Fruit fly (Drosophila melanogaster) whole organism, wandering third instar larva: ENCODE measurements around the gene CG42540.
A peak's percentile ranks its signal among the peaks of the same experiment; 100 is the strongest.

Experiments
- Abd-B ChIP-seq: fragments of >200 bp; optimal IDR thresholded peaks from 2 replicates; lab custom pipeline; 2017; ENCODE audit warnings: missing biosample characterization, missing genetic modification characterization
- CG32264 ChIP-seq: fragments of 200-800 bp; sonication (Bioruptor generic); optimal IDR thresholded peaks from 2 replicates; lab custom pipeline; 2016; ENCODE audit warnings: missing biosample characterization, missing genetic modification characterization
- CG9705 ChIP-seq: fragments of 200-800 bp; sonication (Bioruptor generic); optimal IDR thresholded peaks from 2 replicates; lab custom pipeline; 2018; ENCODE audit warnings: missing biosample characterization, mild to moderate bottlenecking, missing genetic modification characterization
- CrebA ChIP-seq: fragments of 200-800 bp; sonication (Bioruptor generic); optimal IDR thresholded peaks from 2 replicates; lab custom pipeline; 2016; ENCODE audit warnings: missing biosample characterization, mild to moderate bottlenecking, missing genetic modification characterization, borderline replicate concordance
- Dfd ChIP-seq: fragments of >200 bp; optimal IDR thresholded peaks from 2 replicates; lab custom pipeline; 2017; ENCODE audit warnings: missing biosample characterization, missing genetic modification characterization
- Dif ChIP-seq: fragments of 200-275, 200-300 bp; sonication (Bioruptor generic); optimal IDR thresholded peaks from 2 replicates; lab custom pipeline; 2018; ENCODE audit warnings: missing biosample characterization, missing genetic modification characterization; ENCODE audit not compliant: partially characterized antibody
- GATAd ChIP-seq: sonication (Bioruptor generic); optimal IDR thresholded peaks from 2 replicates; lab custom pipeline; 2016; ENCODE audit warnings: missing biosample characterization, missing genetic modification characterization
- HLH106 ChIP-seq: fragments of 200-800 bp; optimal IDR thresholded peaks from 3 replicates; lab custom pipeline; 2019; ENCODE audit warnings: missing biosample characterization, mild to moderate bottlenecking, missing genetic modification characterization, moderate library complexity
- Hnf4 ChIP-seq: fragments of 200-800 bp; sonication (Bioruptor generic); optimal IDR thresholded peaks from 2 replicates; lab custom pipeline; 2016; ENCODE audit warnings: missing biosample characterization, mild to moderate bottlenecking, missing genetic modification characterization
- Hr78 ChIP-seq: fragments of >200 bp; optimal IDR thresholded peaks from 2 replicates; lab custom pipeline; 2017; ENCODE audit warnings: missing biosample characterization, missing genetic modification characterization
- Hr83 ChIP-seq: fragments of 200-300 bp; sonication (Bioruptor generic); optimal IDR thresholded peaks from 2 replicates; lab custom pipeline; 2016; ENCODE audit warnings: missing biosample characterization, mild to moderate bottlenecking, missing genetic modification characterization, moderate library complexity; ENCODE audit not compliant: poor library complexity, severe bottlenecking
- Jra ChIP-seq: sonication (Bioruptor generic); optimal IDR thresholded peaks from 2 replicates; lab custom pipeline; 2016; ENCODE audit warnings: missing biosample characterization, missing genetic modification characterization
- Mio ChIP-seq: sonication (Bioruptor generic); optimal IDR thresholded peaks from 2 replicates; lab custom pipeline; 2016; ENCODE audit warnings: missing biosample characterization, missing genetic modification characterization
- Myc ChIP-seq: fragments of >200 bp; optimal IDR thresholded peaks from 2 replicates; lab custom pipeline; 2017
- N ChIP-seq: fragments of >200 bp; optimal IDR thresholded peaks from 2 replicates; lab custom pipeline; 2018; ENCODE audit warnings: missing biosample characterization, missing external identifiers, missing genetic modification characterization
- Rel ChIP-seq, 2 experiments: fragments of 200-800 bp; sonication (Bioruptor generic) in 1 of 2; optimal IDR thresholded peaks; 2 replicates in 1 of 2; 3 replicates in 1 of 2; lab custom pipeline; 2016 to 2019; ENCODE audit warnings: mild to moderate bottlenecking in 2 of 2, missing biosample characterization in 2 of 2, missing genetic modification characterization in 2 of 2, moderate library complexity in 1 of 2
- Sp1 ChIP-seq: fragments of 200-800 bp; sonication (Bioruptor generic); optimal IDR thresholded peaks from 3 replicates; lab custom pipeline; 2019; ENCODE audit warnings: missing biosample characterization, mild to moderate bottlenecking, missing genetic modification characterization, moderate library complexity
- Vsx2 ChIP-seq: fragments of 200-300, 225-300 bp; sonication (Bioruptor generic); optimal IDR thresholded peaks from 2 replicates; lab custom pipeline; 2018; ENCODE audit warnings: missing biosample characterization, missing genetic modification characterization; ENCODE audit not compliant: partially characterized antibody
- br ChIP-seq: fragments of 200-800 bp; sonication (Bioruptor generic); optimal IDR thresholded peaks from 2 replicates; lab custom pipeline; 2016; ENCODE audit warnings: missing biosample characterization, missing genetic modification characterization
- brk ChIP-seq: fragments of 200-800 bp; sonication (Bioruptor generic); optimal IDR thresholded peaks from 2 replicates; lab custom pipeline; 2016; ENCODE audit warnings: missing biosample characterization, mild to moderate bottlenecking, missing genetic modification characterization
- dmrt93B ChIP-seq: fragments of 200-800 bp; sonication (Bioruptor generic); optimal IDR thresholded peaks from 2 replicates; lab custom pipeline; 2018; ENCODE audit warnings: missing biosample characterization, mild to moderate bottlenecking, missing genetic modification characterization
- ey ChIP-seq: fragments of 200-800 bp; sonication (Bioruptor generic); optimal IDR thresholded peaks from 2 replicates; lab custom pipeline; 2016; ENCODE audit warnings: missing biosample characterization, missing genetic modification characterization
- foxo ChIP-seq, 2 experiments: fragments of 200-800 bp; sonication (Bioruptor generic); optimal IDR thresholded peaks; 2 replicates in 1 of 2; 3 replicates in 1 of 2; lab custom pipeline; 2016 to 2017; ENCODE audit warnings: missing biosample characterization in 2 of 2, missing genetic modification characterization in 2 of 2
- fru ChIP-seq: fragments of 200-800 bp; sonication (Bioruptor generic); optimal IDR thresholded peaks from 3 replicates; lab custom pipeline; 2016; ENCODE audit warnings: missing biosample characterization, mild to moderate bottlenecking, missing genetic modification characterization
- h ChIP-seq: fragments of 200-800 bp; sonication (Bioruptor generic); optimal IDR thresholded peaks from 3 replicates; lab custom pipeline; 2016; ENCODE audit warnings: missing biosample characterization, mild to moderate bottlenecking, missing genetic modification characterization
- jim ChIP-seq: fragments of 175-275, 200-325 bp; sonication (Bioruptor generic); optimal IDR thresholded peaks from 2 replicates; lab custom pipeline; 2016; ENCODE audit warnings: missing biosample characterization, mild to moderate bottlenecking, missing genetic modification characterization
- lola ChIP-seq: fragments of >200 bp; optimal IDR thresholded peaks from 2 replicates; lab custom pipeline; 2017; ENCODE audit warnings: missing biosample characterization, missing genetic modification characterization
- pan ChIP-seq: fragments of >200 bp; optimal IDR thresholded peaks from 2 replicates; lab custom pipeline; 2017
- psq ChIP-seq: fragments of 200-800 bp; sonication (Bioruptor generic); optimal IDR thresholded peaks from 3 replicates; lab custom pipeline; 2017; ENCODE audit warnings: missing biosample characterization, mild to moderate bottlenecking, missing genetic modification characterization, moderate library complexity
- rgr ChIP-seq: fragments of 200-800 bp; sonication (Bioruptor generic); optimal IDR thresholded peaks from 3 replicates; lab custom pipeline; 2016; ENCODE audit warnings: missing biosample characterization, mild to moderate bottlenecking, missing genetic modification characterization
- sage ChIP-seq: fragments of 200-800 bp; sonication (Bioruptor generic); optimal IDR thresholded peaks from 2 replicates; lab custom pipeline; 2016; ENCODE audit warnings: missing biosample characterization, mild to moderate bottlenecking, missing genetic modification characterization
- sv ChIP-seq: fragments of 200-800 bp; sonication (Bioruptor generic); optimal IDR thresholded peaks from 3 replicates; lab custom pipeline; 2016; ENCODE audit warnings: missing biosample characterization, missing genetic modification characterization
- tai ChIP-seq: sonication (Bioruptor generic); optimal IDR thresholded peaks from 2 replicates; lab custom pipeline; 2016; ENCODE audit warnings: missing biosample characterization, missing genetic modification characterization
- usp ChIP-seq: fragments of >200 bp; optimal IDR thresholded peaks from 2 replicates; lab custom pipeline; 2017; ENCODE audit warnings: missing biosample characterization, missing genetic modification characterization
- woc ChIP-seq: sonication (Bioruptor generic); optimal IDR thresholded peaks from 2 replicates; lab custom pipeline; 2016; ENCODE audit warnings: missing biosample characterization, mild to moderate bottlenecking, missing genetic modification characterization

CG42540 gene

DNA sequence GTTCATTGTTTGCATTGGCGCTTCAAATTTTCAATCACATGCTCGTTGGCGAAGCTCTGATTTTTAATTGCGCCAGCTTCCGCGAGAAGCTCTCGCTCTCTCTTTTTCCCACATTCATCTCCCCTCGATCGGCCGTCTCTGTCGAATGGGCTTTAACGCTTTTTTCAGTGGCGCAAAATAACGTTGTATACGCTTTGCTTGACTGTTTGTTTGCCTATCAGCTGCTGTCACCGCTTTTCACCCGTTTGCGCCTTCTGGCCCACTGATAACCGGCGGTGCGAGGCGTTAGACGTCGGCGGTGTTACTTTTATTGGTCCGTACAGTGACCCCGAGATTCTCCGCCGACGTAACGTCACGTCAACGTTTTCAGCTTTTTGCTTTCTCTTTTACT is 12.1 kb upstream of the CG42540 start:
- TF ChIP-seq Hr83 (GFP tag; lab: Kevin White, UChicago), result peak; percentile 79
- TF ChIP-seq Abd-B (GFP tag; lab: Kevin White, UChicago), result no peak
- no peak for TF ChIP-seq ey (GFP tag; lab: Kevin White, UChicago)
- TF ChIP-seq Myc (lab: Kevin White, UChicago), result no peak
- no peak for TF ChIP-seq foxo (GFP tag; optimal IDR thresholded peaks at IDR 0.05; lab: Kevin White, UChicago)
- no peak for TF ChIP-seq Mio (GFP tag; lab: Kevin White, UChicago)
- no peak for TF ChIP-seq Vsx2
- TF ChIP-seq HLH106 (tag; lab: Kevin White, UChicago), result peak; percentile 14
- TF ChIP-seq GATAd (GFP tag; lab: Kevin White, UChicago), result peak; percentile 58
- no peak for TF ChIP-seq Hr78
- peak; percentile 28 for TF ChIP-seq Hnf4 (GFP tag; lab: Kevin White, UChicago)
- no peak for TF ChIP-seq Rel (GFP tag; optimal IDR thresholded peaks at IDR 0.05; lab: Kevin White, UChicago)
- peak; percentile 57 for TF ChIP-seq Rel (tag; optimal IDR thresholded peaks at IDR 0.05; lab: Kevin White, UChicago)
- no peak for TF ChIP-seq Sp1 (GFP tag; lab: Kevin White, UChicago)
- no peak for TF ChIP-seq CG9705 (GFP tag; lab: Kevin White, UChicago)
- TF ChIP-seq CG32264 (GFP tag; lab: Kevin White, UChicago), result no peak
- peak; percentile 12 for TF ChIP-seq rgr (GFP tag; lab: Kevin White, UChicago)
- TF ChIP-seq sage (GFP tag; lab: Kevin White, UChicago), result no peak
- TF ChIP-seq lola (GFP tag; lab: Kevin White, UChicago), result no peak
- TF ChIP-seq br (GFP tag; lab: Kevin White, UChicago), result peak; percentile 28
- no peak for TF ChIP-seq woc (GFP tag; lab: Kevin White, UChicago)
- TF ChIP-seq brk (GFP tag; lab: Kevin White, UChicago), result no peak
- no peak for TF ChIP-seq N
- peak; percentile 27 for TF ChIP-seq Dif (GFP tag; lab: Kevin White, UChicago)
- no peak for TF ChIP-seq dmrt93B
- TF ChIP-seq psq (GFP tag; lab: Kevin White, UChicago), result no peak
- TF ChIP-seq sv (GFP tag; lab: Kevin White, UChicago), result no peak
- no peak for TF ChIP-seq jim
- TF ChIP-seq pan, result no peak
- peak; percentile 68 for TF ChIP-seq h (GFP tag; lab: Kevin White, UChicago)
- TF ChIP-seq fru (GFP tag; lab: Kevin White, UChicago), result peak; percentile 78
- TF ChIP-seq tai (GFP tag; lab: Kevin White, UChicago), result peak; percentile 39
- TF ChIP-seq Jra, result no peak
- TF ChIP-seq Dfd (GFP tag; lab: Kevin White, UChicago), result no peak
- TF ChIP-seq CrebA (GFP tag; lab: Kevin White, UChicago), result no peak

DNA sequence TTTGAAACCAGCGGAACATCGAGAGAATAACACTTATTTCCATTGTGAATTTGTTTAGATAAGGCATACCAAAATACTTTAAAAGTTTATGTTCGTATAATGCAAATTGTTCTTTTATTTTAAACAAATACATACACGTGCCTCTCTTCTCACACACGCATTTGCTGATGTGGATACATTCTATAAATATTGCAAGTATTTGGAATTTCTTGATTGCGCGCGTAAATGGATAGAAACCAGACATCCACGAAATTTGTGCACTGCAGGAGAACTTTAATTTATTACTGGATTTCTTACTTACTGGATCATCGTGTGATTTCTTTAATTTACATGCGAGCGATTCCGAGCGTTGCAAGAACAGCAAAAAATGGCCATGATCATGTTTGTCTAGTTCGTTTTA is 11.3 kb upstream of the CG42540 start:
- TF ChIP-seq HLH106 (tag; lab: Kevin White, UChicago) (no peak), N (no peak), jim (no peak)

DNA sequence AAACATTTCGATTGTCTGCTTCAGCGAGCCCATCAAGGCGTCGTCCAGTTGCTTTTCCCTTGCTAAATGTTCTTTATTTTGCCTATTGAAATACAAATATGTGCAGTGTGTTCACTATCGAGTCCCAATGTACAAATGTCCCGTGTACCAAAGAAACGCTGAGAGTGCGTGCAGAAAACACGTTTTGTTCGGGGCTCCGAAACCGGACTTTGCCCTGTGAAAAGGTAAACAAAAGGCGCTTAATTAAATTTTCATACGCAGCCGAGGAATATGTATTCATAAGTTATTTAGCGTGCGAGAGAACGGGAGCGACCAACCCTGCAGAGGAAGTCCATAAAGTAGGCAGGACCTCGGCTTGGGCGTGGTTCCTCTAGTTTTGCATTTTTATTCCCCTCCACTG is 10.7 kb upstream of the CG42540 start:
- TF ChIP-seq Hnf4 (GFP tag; lab: Kevin White, UChicago) (peak; percentile 48), pan (no peak)

- TF ChIP-seq foxo (GFP tag; optimal IDR thresholded peaks at IDR 0.05; lab: Kevin White, UChicago) (peak in 1 of 2 experiments; percentile 11), fru (GFP tag; lab: Kevin White, UChicago) (peak; percentile 10), Mio (GFP tag; lab: Kevin White, UChicago) (no peak), rgr (GFP tag; lab: Kevin White, UChicago) (peak; percentile 24), woc (GFP tag; lab: Kevin White, UChicago) (no peak), psq (GFP tag; lab: Kevin White, UChicago) (no peak), jim (no peak), ey (GFP tag; lab: Kevin White, UChicago) (no peak), sage (GFP tag; lab: Kevin White, UChicago) (no peak), GATAd (GFP tag; lab: Kevin White, UChicago) (no peak), HLH106 (tag; lab: Kevin White, UChicago) (no peak), Dif (GFP tag; lab: Kevin White, UChicago) (no peak), usp (GFP tag; lab: Kevin White, UChicago) (no peak)
Observed at dm6 chr3L:4545731-4546130, 10.2 kb upstream of the CG42540 start.
